Worm (Caenorhabditis elegans) whole organism, late embryonic: ENCODE measurements around the gene gly-7.

Source experiments
- C38D4.7 ChIP-seq: fragments of 200-800 bp; sonication (Bioruptor generic); optimal IDR thresholded peaks from 2 replicates; lab custom pipeline; 2018; ENCODE audit warnings: mild to moderate bottlenecking, missing genetic modification characterization, moderate library complexity, missing compliant biosample characterization
- K02D7.2 ChIP-seq: sonication (generic microtip); optimal IDR thresholded peaks from 2 replicates; lab custom pipeline; 2017; ENCODE audit warnings: mild to moderate bottlenecking, missing genetic modification characterization, missing compliant biosample characterization
- K09A11.1 ChIP-seq: sonication (generic microtip); optimal IDR thresholded peaks from 2 replicates; lab custom pipeline; 2017; ENCODE audit warnings: antibody characterized with exemption, mild to moderate bottlenecking, missing genetic modification characterization, missing compliant biosample characterization; ENCODE audit not compliant: insufficient read depth
- ama-1 ChIP-seq: fragments of 150-350 bp; optimal IDR thresholded peaks from 2 replicates; lab custom pipeline; 2014
- ceh-14 ChIP-seq: sonication (generic microtip); optimal IDR thresholded peaks from 2 replicates; lab custom pipeline; 2016; ENCODE audit warnings: missing genotype, missing genetic modification characterization, missing compliant biosample characterization
- ceh-19 ChIP-seq: fragments of 200-800 bp; sonication (Bioruptor generic); optimal IDR thresholded peaks from 2 replicates; lab custom pipeline; 2018; ENCODE audit warnings: mild to moderate bottlenecking, missing genetic modification characterization, missing compliant biosample characterization
- ceh-24 ChIP-seq: sonication (generic microtip); optimal IDR thresholded peaks from 2 replicates; lab custom pipeline; 2016; ENCODE audit warnings: mild to moderate bottlenecking, missing genetic modification characterization, missing compliant biosample characterization
- ceh-30 ChIP-seq: fragments of 150-350 bp; optimal IDR thresholded peaks from 2 replicates; lab custom pipeline; 2014; ENCODE audit warnings: missing biosample characterization, missing genetic modification characterization
- ceh-34 ChIP-seq: sonication (generic microtip); optimal IDR thresholded peaks from 2 replicates; lab custom pipeline; 2016; ENCODE audit warnings: mild to moderate bottlenecking, missing genetic modification characterization, missing compliant biosample characterization
- ceh-6 ChIP-seq: fragments of 200-800 bp; sonication (Bioruptor generic); optimal IDR thresholded peaks from 2 replicates; lab custom pipeline; 2018; ENCODE audit warnings: mild to moderate bottlenecking, missing genetic modification characterization, missing compliant biosample characterization
- dve-1 ChIP-seq: sonication (generic microtip); optimal IDR thresholded peaks from 2 replicates; lab custom pipeline; 2017; ENCODE audit warnings: antibody characterized with exemption, mild to moderate bottlenecking, missing genetic modification characterization, missing compliant biosample characterization
- elt-2 ChIP-seq: sonication (generic microtip); optimal IDR thresholded peaks from 2 replicates; lab custom pipeline; 2016; ENCODE audit warnings: missing genetic modification reagents, missing genetic modification characterization, missing compliant biosample characterization
- ets-4 ChIP-seq: sonication (generic microtip); optimal IDR thresholded peaks from 2 replicates; lab custom pipeline; 2016; ENCODE audit warnings: missing genetic modification characterization, missing compliant biosample characterization
- fkh-10 ChIP-seq: fragments of 150-350 bp; optimal IDR thresholded peaks from 2 replicates; lab custom pipeline; 2014; ENCODE audit warnings: missing biosample characterization, missing genetic modification reagents, missing genetic modification characterization
- fkh-6 ChIP-seq: sonication (generic microtip); optimal IDR thresholded peaks from 2 replicates; lab custom pipeline; 2016; ENCODE audit warnings: missing genetic modification characterization, missing compliant biosample characterization
- hlh-13 ChIP-seq: fragments of 200-800 bp; sonication (Bioruptor generic); optimal IDR thresholded peaks from 2 replicates; lab custom pipeline; 2018; ENCODE audit warnings: mild to moderate bottlenecking, missing genetic modification characterization, missing compliant biosample characterization
- hlh-30 ChIP-seq: sonication (generic microtip); optimal IDR thresholded peaks from 2 replicates; lab custom pipeline; 2017; ENCODE audit warnings: antibody characterized with exemption, missing genetic modification characterization, missing compliant biosample characterization; ENCODE audit not compliant: insufficient read depth
- lim-6 ChIP-seq: sonication (generic microtip); optimal IDR thresholded peaks from 2 replicates; lab custom pipeline; 2016; ENCODE audit warnings: missing genetic modification characterization, missing compliant biosample characterization
- lin-11 ChIP-seq: fragments of 200-800 bp; sonication (Bioruptor generic); optimal IDR thresholded peaks from 2 replicates; lab custom pipeline; 2018; ENCODE audit warnings: mild to moderate bottlenecking, missing genetic modification characterization, missing compliant biosample characterization
- mec-3 ChIP-seq: sonication (generic microtip); optimal IDR thresholded peaks from 2 replicates; lab custom pipeline; 2016; ENCODE audit warnings: borderline replicate concordance, missing genetic modification characterization, missing compliant biosample characterization
- nfya-1 ChIP-seq: sonication (generic microtip); optimal IDR thresholded peaks from 2 replicates; lab custom pipeline; 2017; ENCODE audit warnings: missing genetic modification characterization, mild to moderate bottlenecking, missing compliant biosample characterization, antibody characterized with exemption, moderate library complexity
- pag-3 ChIP-seq: sonication (generic microtip); optimal IDR thresholded peaks from 2 replicates; lab custom pipeline; 2016; ENCODE audit warnings: missing compliant biosample characterization, missing genetic modification characterization, borderline replicate concordance
- pax-1 ChIP-seq: fragments of 150-350 bp; optimal IDR thresholded peaks from 2 replicates; lab custom pipeline; 2014; ENCODE audit warnings: missing biosample characterization, missing genetic modification characterization
- pha-4 ChIP-seq: fragments of 150-350 bp; optimal IDR thresholded peaks from 2 replicates; lab custom pipeline; 2018; ENCODE audit warnings: missing biosample characterization, missing genetic modification reagents, missing genetic modification characterization
- pros-1 ChIP-seq: fragments of 150-350 bp; optimal IDR thresholded peaks from 2 replicates; lab custom pipeline; 2014; ENCODE audit warnings: missing biosample characterization, missing genetic modification reagents, missing genetic modification characterization
- ref-2 ChIP-seq: sonication (generic microtip); optimal IDR thresholded peaks from 2 replicates; lab custom pipeline; 2016; ENCODE audit warnings: missing genetic modification characterization, missing compliant biosample characterization
- rnt-1 ChIP-seq: sonication (generic microtip); optimal IDR thresholded peaks from 2 replicates; lab custom pipeline; 2016; ENCODE audit warnings: missing genetic modification characterization, missing compliant biosample characterization
- sox-4 ChIP-seq: sonication (generic microtip); optimal IDR thresholded peaks from 2 replicates; lab custom pipeline; 2017; ENCODE audit warnings: mild to moderate bottlenecking, missing genetic modification characterization, inconsistent platforms, missing compliant biosample characterization
- syd-9 ChIP-seq: sonication (generic microtip); optimal IDR thresholded peaks from 2 replicates; lab custom pipeline; 2016; ENCODE audit warnings: mild to moderate bottlenecking, missing genetic modification characterization, moderate library complexity, missing compliant biosample characterization
- tbx-7 ChIP-seq: sonication (generic microtip); optimal IDR thresholded peaks from 2 replicates; lab custom pipeline; 2016; ENCODE audit warnings: missing genotype, missing genetic modification characterization, missing compliant biosample characterization
- ttx-3 ChIP-seq: sonication (generic microtip); optimal IDR thresholded peaks from 2 replicates; lab custom pipeline; 2016; ENCODE audit warnings: missing genetic modification reagents, missing genetic modification characterization, missing compliant biosample characterization
- unc-3 ChIP-seq, 2 experiments: fragments of 200-800 bp in 1 of 2; sonication (Bioruptor generic) in 1 of 2; sonication (generic microtip) in 1 of 2; conservative IDR thresholded peaks in 1 of 2; optimal IDR thresholded peaks in 1 of 2; 2 replicates each; pipeline versions ENCODE4 v1.3.6 to Lab custom; 2016 to 2022; ENCODE audit warnings: missing compliant biosample characterization in 2 of 2, missing genetic modification characterization in 2 of 2, missing genetic modification reagents in 1 of 2
- unc-42 ChIP-seq: sonication (generic microtip); optimal IDR thresholded peaks from 2 replicates; lab custom pipeline; 2016; ENCODE audit warnings: missing genotype, missing genetic modification characterization, missing compliant biosample characterization
- unc-55 ChIP-seq: sonication (generic microtip); optimal IDR thresholded peaks from 2 replicates; lab custom pipeline; 2017; ENCODE audit warnings: missing biosample characterization, missing genetic modification reagents, missing genetic modification characterization
- zip-5 ChIP-seq: sonication (generic microtip); optimal IDR thresholded peaks from 2 replicates; lab custom pipeline; 2016; ENCODE audit warnings: missing genetic modification characterization, missing compliant biosample characterization

The gly-7 gene

ce11 chrV:1868025-1868424 is 46.9 kb upstream of the gly-7 start:
- TF ChIP-seq dve-1 (tag; lab: Kevin White, UChicago) = no peak
- TF ChIP-seq unc-3 (GFP tag; conservative IDR thresholded peaks at IDR 0.05; lab: Robert Waterston, UW) = no peak
- no peak for TF ChIP-seq unc-3 (tag; optimal IDR thresholded peaks at IDR 0.05; lab: Kevin White, UChicago)
- TF ChIP-seq zip-5 (tag; lab: Kevin White, UChicago) = no peak
- no peak for TF ChIP-seq fkh-6 (tag; lab: Kevin White, UChicago)
- TF ChIP-seq K02D7.2 (tag; lab: Kevin White, UChicago) = no peak
- TF ChIP-seq ceh-19 (GFP tag; lab: Kevin White, UChicago) = no peak
- TF ChIP-seq C38D4.7 (GFP tag; lab: Kevin White, UChicago) = no peak
- TF ChIP-seq ama-1 (lab: Kevin White, UChicago) = no peak
- no peak for TF ChIP-seq fkh-10 (GFP tag; lab: Kevin White, UChicago)
- TF ChIP-seq ceh-6 = no peak
- TF ChIP-seq lin-11 (tag; lab: Kevin White, UChicago) = no peak
- TF ChIP-seq hlh-30 (tag; lab: Kevin White, UChicago) = no peak
- no peak for TF ChIP-seq sox-4
- no peak for TF ChIP-seq tbx-7 (tag; lab: Kevin White, UChicago)
- no peak for TF ChIP-seq ceh-30
- TF ChIP-seq ttx-3 (tag; lab: Kevin White, UChicago) = no peak
- TF ChIP-seq pag-3 (tag; lab: Kevin White, UChicago) = no peak
- no peak for TF ChIP-seq elt-2 (tag; lab: Kevin White, UChicago)

- TF ChIP-seq elt-2 (tag; lab: Kevin White, UChicago) = no peak
- TF ChIP-seq nfya-1 (tag; lab: Kevin White, UChicago) = peak; percentile 86
- no peak for TF ChIP-seq unc-55 (GFP tag; lab: Kevin White, UChicago)
Measured at ce11 chrV:1864997-1865396, 43.9 kb upstream of the gly-7 start.

- no peak for TF ChIP-seq C38D4.7 (GFP tag; lab: Kevin White, UChicago)
- TF ChIP-seq lim-6 = no peak
- peak; percentile 78 for TF ChIP-seq unc-42 (tag; lab: Kevin White, UChicago)
- TF ChIP-seq, all 69 proteins: peak for 1
Measured at ce11 chrV:1862954-1863353, 41.8 kb upstream of the gly-7 start.

DNA sequence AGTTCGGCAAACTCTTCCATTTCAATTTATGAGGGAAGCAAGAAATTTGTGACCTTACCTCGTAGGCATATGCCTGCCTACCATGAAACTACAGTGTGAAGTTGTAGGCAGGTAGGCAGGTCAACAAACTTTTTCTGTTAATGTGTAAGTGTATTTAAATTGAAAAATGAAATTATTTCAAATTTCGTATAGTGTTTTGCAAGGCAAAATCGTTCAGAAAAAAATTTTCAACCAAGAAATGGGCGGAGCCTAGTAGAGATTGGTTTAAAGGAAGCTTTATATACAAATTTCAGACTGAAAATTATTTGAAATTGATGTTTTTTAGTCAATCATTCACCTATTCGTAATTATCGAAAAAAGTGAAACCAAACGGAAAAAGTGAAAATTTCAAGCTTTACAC is 36.7 kb upstream of the gly-7 start:
- no peak for TF ChIP-seq syd-9 (tag; lab: Kevin White, UChicago)
- TF ChIP-seq ama-1 (lab: Kevin White, UChicago) = no peak
- no peak for TF ChIP-seq pha-4 (tag; lab: Kevin White, UChicago)
- TF ChIP-seq ttx-3 (tag; lab: Kevin White, UChicago) = no peak
- no peak for TF ChIP-seq pax-1 (tag; lab: Kevin White, UChicago)
- TF ChIP-seq unc-55 (GFP tag; lab: Kevin White, UChicago) = no peak
- TF ChIP-seq pros-1 = no peak
- TF ChIP-seq pag-3 (tag; lab: Kevin White, UChicago) = no peak
- TF ChIP-seq ceh-34 (tag; lab: Kevin White, UChicago) = no peak
- TF ChIP-seq fkh-10 (GFP tag; lab: Kevin White, UChicago) = no peak
- no peak for TF ChIP-seq hlh-13 (GFP tag; lab: Kevin White, UChicago)
- TF ChIP-seq lim-6 = no peak
- no peak for TF ChIP-seq zip-5 (tag; lab: Kevin White, UChicago)
- no peak for TF ChIP-seq K09A11.1
- no peak for TF ChIP-seq K02D7.2 (tag; lab: Kevin White, UChicago)

DNA sequence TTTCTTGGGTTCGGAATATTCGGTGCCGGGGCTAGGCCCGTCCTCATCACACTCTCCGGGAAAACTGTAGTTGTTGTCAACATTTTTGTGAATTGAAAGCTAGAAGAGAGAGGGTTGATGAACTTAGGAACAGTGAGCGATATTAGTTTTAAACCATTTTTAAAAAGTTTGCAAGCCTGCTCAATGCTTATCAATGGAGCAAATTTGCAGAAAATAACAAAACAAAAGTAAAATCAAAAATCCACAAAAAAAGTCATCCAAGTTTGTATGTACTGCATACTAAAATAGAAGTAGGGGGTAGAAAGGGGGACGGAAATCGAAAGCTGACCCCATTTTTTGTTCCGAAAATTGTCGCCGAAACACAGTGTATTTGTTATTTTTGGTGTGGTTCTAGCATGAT is 35.1 kb upstream of the gly-7 start, which contains the start of gene T10B5.10:
Gene T10B5.10, minus strand, starts transcription at position 101 of the 400 bp plus-strand sequence.
- TF ChIP-seq ceh-24 (tag; lab: Kevin White, UChicago) (no peak), ceh-34 (tag; lab: Kevin White, UChicago) (no peak), ref-2 (tag; lab: Kevin White, UChicago) (no peak), pha-4 (tag; lab: Kevin White, UChicago) (no peak), lim-6 (no peak), mec-3 (no peak), K02D7.2 (tag; lab: Kevin White, UChicago) (no peak), sox-4 (no peak), fkh-6 (tag; lab: Kevin White, UChicago) (no peak), rnt-1 (no peak), ceh-14 (tag; lab: Kevin White, UChicago) (no peak), ets-4 (tag; lab: Kevin White, UChicago) (no peak)
